Fruit fly (Drosophila melanogaster): ENCODE measurements around the gene slp2.

The slp2 gene

dm6 chr2L:3832249-3832675 lies 4.4 kb upstream of the slp2 start (continued):
- TF ChIP-seq seq (GFP tag; IDR thresholded peaks at IDR 0.05) (peak; percentile 91), grn (GFP tag; optimal IDR thresholded peaks at IDR 0.05) (peak; percentile 81), Bgb (GFP tag; IDR thresholded peaks at IDR 0.05; ENCODE audit: partially characterized antibody) (peak; percentile 26; the same call in 1 of the 2 replicates), D19A (tag; optimal IDR thresholded peaks at IDR 0.05) (peak; percentile 87), HmgD (GFP tag; optimal IDR thresholded peaks at IDR 0.05) (peak; percentile 82), CG13624 (GFP tag; optimal IDR thresholded peaks at IDR 0.05) (peak; percentile 94), chif (GFP tag; optimal IDR thresholded peaks at IDR 0.05) (peak; percentile 98 to 99), CG13296 (GFP tag; optimal IDR thresholded peaks at IDR 0.05) (peak; percentile 83), btn (GFP tag; optimal IDR thresholded peaks at IDR 0.05) (peak; percentile 97), vfl (GFP tag; optimal IDR thresholded peaks at IDR 0.05) (peak; percentile 83), ems (GFP tag; optimal IDR thresholded peaks at IDR 0.05) (peak; percentile 97), lbe (GFP tag; optimal IDR thresholded peaks at IDR 0.05) (no peak), CG18599 (GFP tag; optimal IDR thresholded peaks at IDR 0.05) (peak; percentile 95), CG16815 (GFP tag; optimal IDR thresholded peaks at IDR 0.05) (peak; percentile 97), dm (GFP tag; optimal IDR thresholded peaks at IDR 0.05) (peak; percentile 92), ab (GFP tag; optimal IDR thresholded peaks at IDR 0.05) (peak; percentile 96), Kr (GFP tag; optimal IDR thresholded peaks at IDR 0.05) (peak; percentile 96), peb (GFP tag; IDR thresholded peaks at IDR 0.05) (peak; percentile 96), Mrtf (GFP tag; IDR thresholded peaks at IDR 0.05) (peak; percentile 94), sob (GFP tag; IDR thresholded peaks at IDR 0.05) (peak; percentile 94), fd102C (GFP tag; optimal IDR thresholded peaks at IDR 0.05) (peak; percentile 97), lola (GFP tag; optimal IDR thresholded peaks at IDR 0.05) (peak in 1 of 3 experiments; percentile 98), tin (GFP tag; optimal IDR thresholded peaks at IDR 0.05) (peak; percentile 99), zen2 (GFP tag; IDR thresholded peaks at IDR 0.05; ENCODE audit: partially characterized antibody) (no peak), her (GFP tag; optimal IDR thresholded peaks at IDR 0.05) (peak; percentile 90), CG15696 (tag; optimal IDR thresholded peaks at IDR 0.05) (peak; percentile 98), sens-2 (GFP tag; IDR thresholded peaks at IDR 0.05) (peak; percentile 93), CG11695 (GFP tag; IDR thresholded peaks at IDR 0.05) (peak; percentile 93), CG11723 (GFP tag; optimal IDR thresholded peaks at IDR 0.05) (peak; percentile 92), Hmr (GFP tag; optimal IDR thresholded peaks at IDR 0.05) (peak; percentile 89), Lim3 (GFP tag; IDR thresholded peaks at IDR 0.05) (peak; percentile 77), tgo (GFP tag; IDR thresholded peaks at IDR 0.05) (peak; percentile 95), gem (tag; optimal IDR thresholded peaks at IDR 0.05) (peak; percentile 98), CG6272 (GFP tag; IDR thresholded peaks at IDR 0.05) (peak; percentile 89), Dip2 (GFP tag; IDR thresholded peaks at IDR 0.05) (peak; percentile 27; the same call in 1 of the 2 replicates), CG15011 (GFP tag; optimal IDR thresholded peaks at IDR 0.05) (peak; percentile 87), CG12104 (GFP tag; optimal IDR thresholded peaks at IDR 0.05) (peak; percentile 91), sens (GFP tag) (peak; percentile 100), HLH54F (GFP tag; optimal IDR thresholded peaks at IDR 0.05) (peak; percentile 87), Max (GFP tag; optimal IDR thresholded peaks at IDR 0.05) (peak; percentile 95), CG2199 (GFP tag; IDR thresholded peaks at IDR 0.05) (peak; percentile 97), CG9727 (GFP tag; optimal IDR thresholded peaks at IDR 0.05) (peak; percentile 98), CG18764 (GFP tag; optimal IDR thresholded peaks at IDR 0.05) (peak; percentile 95), esg (GFP tag; conservative IDR thresholded peaks at IDR 0.05) (peak; percentile 93), sim (GFP tag; IDR thresholded peaks at IDR 0.05) (peak; percentile 97), CG9437 (GFP tag; optimal IDR thresholded peaks at IDR 0.05) (peak; percentile 82), CG1602 (GFP tag; optimal IDR thresholded peaks at IDR 0.05) (peak; percentile 97), Adf1 (GFP tag; IDR thresholded peaks at IDR 0.05) (no peak; the same call in 1 of the 2 replicates), Hsf (GFP tag; optimal IDR thresholded peaks at IDR 0.05) (peak; percentile 96), dysf (GFP tag; IDR thresholded peaks at IDR 0.05) (peak; percentile 96), CG2202 (tag; optimal IDR thresholded peaks at IDR 0.05) (peak; percentile 98)
